Fruit fly (Drosophila melanogaster) S2 (cell line): ENCODE data around the gene Eip63F-1.

Source experiments
- CG8478 ChIP-seq: fragments of >200 bp; optimal IDR thresholded peaks from 2 replicates; lab custom pipeline; 2018
- CTCF ChIP-seq, 2 experiments: fragments of >200 bp; optimal IDR thresholded peaks; 2 replicates each; lab custom pipeline; 2018

- TF ChIP-seq CG8478: no peak
- TF ChIP-seq CTCF (optimal IDR thresholded peaks at IDR 0.05; lab: Kevin White, UChicago): no peak
Measured at dm6 chr3L:3875004-3875403, 60.4 kb downstream of the Eip63F-1 start.
